Fruit fly (Drosophila melanogaster) whole organism: ENCODE results near the gene Wsck.

Source experiments
- CG8478 ChIP-seq: fragments of >200 bp; optimal IDR thresholded peaks from 2 replicates; lab custom pipeline; 2018; ENCODE audit warnings: inconsistent platforms
- Dll ChIP-seq: fragments of >200 bp; optimal IDR thresholded peaks from 2 replicates; lab custom pipeline; 2017
- EcR ChIP-seq, 2 experiments: fragments of >200 bp; optimal IDR thresholded peaks; 2 replicates each; lab custom pipeline; 2017; ENCODE audit warnings: missing biosample characterization in 2 of 2, missing genetic modification characterization in 2 of 2, missing genetic modification reagents in 2 of 2
- pan ChIP-seq: fragments of >200 bp; optimal IDR thresholded peaks from 2 replicates; lab custom pipeline; 2017
- psq ChIP-seq: fragments of >200 bp; optimal IDR thresholded peaks from 2 replicates; lab custom pipeline; 2017
- usp ChIP-seq: fragments of >200 bp; optimal IDR thresholded peaks from 2 replicates; lab custom pipeline; 2017; ENCODE audit warnings: missing biosample characterization, missing genetic modification characterization, mixed read lengths

The Wsck gene

dm6 chr3R:24601069-24601468 lies 28.8 kb downstream of the Wsck start:
- no peak for TF ChIP-seq CG8478 (lab: Kevin White, UChicago)
- TF ChIP-seq pan (lab: Kevin White, UChicago): no peak
- no peak for TF ChIP-seq Dll
- no peak for TF ChIP-seq EcR (GFP tag; optimal IDR thresholded peaks at IDR 0.05; lab: Kevin White, UChicago)
- TF ChIP-seq psq (lab: Kevin White, UChicago): no peak
- no peak for TF ChIP-seq usp

dm6 chr3R:24598549-24599204 lies 31.2 kb downstream of the Wsck start:
- TF ChIP-seq usp: no peak

- TF ChIP-seq pan (lab: Kevin White, UChicago) (no peak), usp (no peak), CG8478 (lab: Kevin White, UChicago) (no peak), Dll (no peak), psq (lab: Kevin White, UChicago) (no peak), EcR (GFP tag; optimal IDR thresholded peaks at IDR 0.05; lab: Kevin White, UChicago) (no peak)
Measured at dm6 chr3R:24596881-24597280, 33.0 kb downstream of the Wsck start.

dm6 chr3R:24595330-24596114 lies 34.4 kb downstream of the Wsck start:
- TF ChIP-seq EcR (GFP tag; optimal IDR thresholded peaks at IDR 0.05; lab: Kevin White, UChicago): no peak
- TF ChIP-seq usp: no peak
- TF ChIP-seq CG8478 (lab: Kevin White, UChicago): no peak
- TF ChIP-seq psq (lab: Kevin White, UChicago): no peak
- TF ChIP-seq pan (lab: Kevin White, UChicago): no peak
- no peak for TF ChIP-seq Dll

- TF ChIP-seq CG8478 (lab: Kevin White, UChicago): no peak
- TF ChIP-seq EcR (GFP tag; optimal IDR thresholded peaks at IDR 0.05; lab: Kevin White, UChicago): no peak
- TF ChIP-seq pan (lab: Kevin White, UChicago): no peak
- TF ChIP-seq usp: no peak
- no peak for TF ChIP-seq Dll
- TF ChIP-seq psq (lab: Kevin White, UChicago): no peak
Measured at dm6 chr3R:24593733-24594132, 36.1 kb downstream of the Wsck start.

- TF ChIP-seq pan (lab: Kevin White, UChicago) (no peak), Dll (no peak)
Measured at dm6 chr3R:24590276-24590675, 39.6 kb downstream of the Wsck start.

dm6 chr3R:24588829-24589638 lies 40.8 kb downstream of the Wsck start:
- TF ChIP-seq Dll: no peak
- no peak for TF ChIP-seq CG8478 (lab: Kevin White, UChicago)
- TF ChIP-seq usp: no peak
- TF ChIP-seq pan (lab: Kevin White, UChicago): no peak

- TF ChIP-seq Dll (peak; percentile 73), EcR (GFP tag; optimal IDR thresholded peaks at IDR 0.05; lab: Kevin White, UChicago) (no peak), CG8478 (lab: Kevin White, UChicago) (peak; percentile 55)
Measured at dm6 chr3R:24586453-24586886, 43.4 kb downstream of the Wsck start.

dm6 chr3R:24585042-24585698 lies 44.7 kb downstream of the Wsck start, which contains the start of the genes CG13625 and mld:
Gene CG13625, minus strand, starts transcription at chr3R:24585160.
Gene mld, plus strand, starts transcription at chr3R:24585653.
- TF ChIP-seq usp: no peak
- TF ChIP-seq pan (lab: Kevin White, UChicago): no peak
- no peak for TF ChIP-seq psq (lab: Kevin White, UChicago)
- TF ChIP-seq Dll: no peak
- no peak for TF ChIP-seq EcR (GFP tag; optimal IDR thresholded peaks at IDR 0.05; lab: Kevin White, UChicago)
- TF ChIP-seq CG8478 (lab: Kevin White, UChicago): no peak

dm6 chr3R:24582669-24582995 lies 47.2 kb downstream of the Wsck start, which contains the start of gene REPTOR:
Gene REPTOR, minus strand, starts transcription at chr3R:24582864.
- TF ChIP-seq EcR (GFP tag; optimal IDR thresholded peaks at IDR 0.05; lab: Kevin White, UChicago) (no peak), psq (lab: Kevin White, UChicago) (peak; percentile 12)

dm6 chr3R:24581891-24582668 lies 47.8 kb downstream of the Wsck start:
- no peak for TF ChIP-seq CG8478 (lab: Kevin White, UChicago)
- no peak for TF ChIP-seq usp
- TF ChIP-seq psq (lab: Kevin White, UChicago): no peak
- no peak for TF ChIP-seq EcR (GFP tag; optimal IDR thresholded peaks at IDR 0.05; lab: Kevin White, UChicago)
- no peak for TF ChIP-seq pan (lab: Kevin White, UChicago)
- no peak for TF ChIP-seq Dll
